Worm (Caenorhabditis elegans): Measurements from ENCODE around the gene ugt-44.

Gene ugt-44

DNA sequence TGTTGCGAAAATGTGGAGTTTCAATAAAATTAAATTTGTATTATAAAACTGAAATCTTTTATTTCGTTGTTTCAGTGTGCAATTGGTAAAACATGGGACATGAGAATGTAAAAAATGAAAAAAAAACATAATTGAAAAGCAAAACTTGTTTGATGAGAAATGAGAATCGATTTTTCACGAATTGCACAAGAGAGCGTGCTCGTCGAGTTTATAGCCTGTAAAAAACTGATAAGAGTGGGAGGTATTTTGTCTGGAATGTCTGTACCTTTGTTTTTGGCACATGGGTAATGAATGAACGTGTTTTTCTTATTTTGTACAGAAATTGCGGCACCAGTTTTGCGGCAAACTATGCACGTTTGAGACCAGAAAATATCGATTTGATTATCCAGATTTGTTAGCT is 13.0 kb downstream of the ugt-44 start:
- TF ChIP-seq rcor-1 (GFP tag; IDR thresholded peaks at IDR 0.05) (no peak), nhr-80 (tag; optimal IDR thresholded peaks at IDR 0.05) (peak; percentile 40)

DNA sequence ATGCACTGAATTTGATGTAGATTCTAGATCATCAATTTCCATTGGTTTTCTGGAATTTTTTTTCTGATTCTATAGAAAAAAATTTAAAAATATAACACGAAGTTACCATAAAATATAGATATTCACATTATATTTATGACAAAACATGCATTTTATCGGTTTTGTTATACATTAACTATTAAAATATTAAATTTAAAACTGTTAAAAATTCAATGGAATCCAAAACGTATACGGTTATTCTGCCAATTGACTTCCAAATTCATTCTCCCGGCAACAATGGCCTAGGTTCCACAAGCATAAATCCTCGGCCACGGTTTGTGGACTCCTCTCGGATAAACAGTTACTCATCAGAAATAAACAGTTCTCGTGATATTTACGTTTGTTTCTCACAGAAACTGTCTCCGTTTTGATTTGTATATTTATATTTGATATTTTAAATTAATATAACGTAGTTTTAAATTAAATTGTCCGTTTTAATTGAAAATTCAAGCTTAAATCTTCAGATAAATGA is 14.1 kb downstream of the ugt-44 start, which contains the start of the genes F01D4.5 and ced-5:
TSS of gene F01D4.5 (minus strand) at position 51 of the 511 bp plus-strand sequence.
TSS of gene ced-5 (plus strand) at position 504 of the 511 bp plus-strand sequence.
- TF ChIP-seq atf-7 (tag; optimal IDR thresholded peaks at IDR 0.05) (peak; percentile 44), F57A8.1 (GFP tag; optimal IDR thresholded peaks at IDR 0.05) (no peak), F39B2.1 (GFP tag; IDR thresholded peaks at IDR 0.05) (no peak), attf-3 (GFP tag; conservative IDR thresholded peaks at IDR 0.05) (no peak), let-607 (tag; optimal IDR thresholded peaks at IDR 0.05) (peak in 1 of 2 experiments; percentile 72), nhr-120 (GFP tag; IDR thresholded peaks at IDR 0.05) (no peak), bed-2 (GFP tag; IDR thresholded peaks at IDR 0.05) (peak; percentile 92), tlf-1 (GFP tag; optimal IDR thresholded peaks at IDR 0.05) (peak; percentile 40), F23B12.7 (tag; optimal IDR thresholded peaks at IDR 0.05; ENCODE audit: insufficient read depth) (peak; percentile 31), sptf-2 (GFP tag; optimal IDR thresholded peaks at IDR 0.05) (no peak), ccch-3 (GFP tag; optimal IDR thresholded peaks at IDR 0.05) (peak; percentile 93), ceh-91 (GFP tag; IDR thresholded peaks at IDR 0.05) (0 out of 2 replicates have a peak, but pooled peaks have one; percentile 22), rec-8 (tag; optimal IDR thresholded peaks at IDR 0.05) (peak; percentile 60 to 89), ceh-40 (GFP tag; IDR thresholded peaks at IDR 0.05) (no peak), ztf-26 (tag; optimal IDR thresholded peaks at IDR 0.05) (peak; percentile 6), F52B5.7 (tag; optimal IDR thresholded peaks at IDR 0.05) (peak; percentile 1), ets-4 (GFP tag; optimal IDR thresholded peaks at IDR 0.05) (no peak), nhr-179 (tag; optimal IDR thresholded peaks at IDR 0.05) (no peak), egrh-3 (GFP tag; IDR thresholded peaks at IDR 0.05) (no peak), ceh-100 (GFP tag; IDR thresholded peaks at IDR 0.05) (peak; percentile 41; the same call in 1 of the 2 replicates), F55B11.4 (tag; optimal IDR thresholded peaks at IDR 0.05; ENCODE audit: borderline replicate concordance, insufficient read depth) (no peak), cebp-1 (GFP tag; IDR thresholded peaks at IDR 0.05) (no peak), cebp-1 (tag; optimal IDR thresholded peaks at IDR 0.05) (peak; percentile 61), him-1 (tag; optimal IDR thresholded peaks at IDR 0.05) (peak; percentile 55), Y56A3A.18 (GFP tag; IDR thresholded peaks at IDR 0.05) (no peak), hmg-1.2 (GFP tag; IDR thresholded peaks at IDR 0.05) (0 out of 2 replicates have a peak, but pooled peaks have one; percentile 21), cebp-2 (GFP tag; IDR thresholded peaks at IDR 0.05) (peak; percentile 65; the same call in 1 of the 2 replicates), mes-4 (tag; optimal IDR thresholded peaks at IDR 0.05) (no peak), nhr-80 (tag; optimal IDR thresholded peaks at IDR 0.05) (peak; percentile 35), F57C9.4 (tag; optimal IDR thresholded peaks at IDR 0.05) (peak; percentile 73), nfya-1 (tag; optimal IDR thresholded peaks at IDR 0.05; ENCODE audit: borderline replicate concordance, insufficient read depth) (no peak), lin-26 (GFP tag; IDR thresholded peaks at IDR 0.05) (no peak), aptf-2 (GFP tag; conservative IDR thresholded peaks at IDR 0.05) (peak; percentile 83), ztf-3 (GFP tag; optimal IDR thresholded peaks at IDR 0.05) (no peak), hlh-26 (GFP tag; conservative IDR thresholded peaks at IDR 0.05) (no peak), Y67H2A.10 (GFP tag; conservative IDR thresholded peaks at IDR 0.05) (0 out of 2 replicates have a peak, but pooled peaks have one; percentile 11), egl-44 (GFP tag; IDR thresholded peaks at IDR 0.05) (no peak), mel-28 (tag; optimal IDR thresholded peaks at IDR 0.05; ENCODE audit: borderline replicate concordance) (no peak), ceh-79 (tag; optimal IDR thresholded peaks at IDR 0.05) (no peak), madf-8 (GFP tag; conservative IDR thresholded peaks at IDR 0.05) (no peak), ceh-58 (GFP tag; IDR thresholded peaks at IDR 0.05) (no peak), sea-2 (GFP tag; IDR thresholded peaks at IDR 0.05) (no peak), F33H1.4 (GFP tag; IDR thresholded peaks at IDR 0.05) (peak; percentile 48; the same call in 1 of the 2 replicates), F49E8.2 (tag; optimal IDR thresholded peaks at IDR 0.05; ENCODE audit: insufficient read depth) (no peak), C17E4.6 (GFP tag; IDR thresholded peaks at IDR 0.05) (no peak)

Measured in whole organism, young adult.